Worm (Caenorhabditis elegans): ENCODE measurements around the gene josd-1.
"Not testable (repeated sequence)": the region's sequence is repeated elsewhere in the genome, so short reads cannot be mapped to it uniquely, and the experiment has no call there.

Gene josd-1

ce11 chrIII:2832483-2832882 lies 4.0 kb upstream of the josd-1 start, which contains the start of gene Y71H2AM.29:
Gene Y71H2AM.29, plus strand, starts transcription at chrIII:2832783.
- TF ChIP-seq unc-62 (GFP tag; optimal IDR thresholded peaks at IDR 0.05), result no peak

- TF ChIP-seq unc-62 (GFP tag; optimal IDR thresholded peaks at IDR 0.05), result no peak
Measured at ce11 chrIII:2834363-2834762, 2.1 kb upstream of the josd-1 start, which contains the start of gene txdc-17. Gene txdc-17, plus strand, starts transcription at chrIII:2834663.

- TF ChIP-seq unc-62 (GFP tag; optimal IDR thresholded peaks at IDR 0.05), result no peak
Measured at ce11 chrIII:2834998-2835397, 1.4 kb upstream of the josd-1 start.

ce11 chrIII:2840877-2841540 lies 4.6 kb downstream of the josd-1 start, which contains the start of gene Y71H2AR.2:
Gene Y71H2AR.2, minus strand, starts transcription at chrIII:2840927.
- no peak for TF ChIP-seq unc-62 (GFP tag; optimal IDR thresholded peaks at IDR 0.05)

ce11 chrIII:2841856-2842373 lies 5.5 kb downstream of the josd-1 start, which contains the start of gene H34I24.2:
Gene H34I24.2, plus strand, starts transcription at chrIII:2842044.
- TF ChIP-seq unc-62 (GFP tag; optimal IDR thresholded peaks at IDR 0.05), result no peak

- not testable (repeated sequence) for TF ChIP-seq unc-62 (GFP tag; optimal IDR thresholded peaks at IDR 0.05)
Measured at ce11 chrIII:2846747-2847146, 10.3 kb downstream of the josd-1 start, which contains the start of gene H34I24.1. Gene H34I24.1, plus strand, starts transcription at chrIII:2847047.

ce11 chrIII:2855929-2856328 lies 19.5 kb downstream of the josd-1 start, which contains the start of gene F56F11.4:
Gene F56F11.4, plus strand, starts transcription at chrIII:2856229.
- TF ChIP-seq unc-62 (GFP tag; optimal IDR thresholded peaks at IDR 0.05), result no peak

- no peak for TF ChIP-seq unc-62 (GFP tag; optimal IDR thresholded peaks at IDR 0.05)
Measured at ce11 chrIII:2858334-2858733, 21.9 kb downstream of the josd-1 start.

ce11 chrIII:2864669-2865068 lies 28.2 kb downstream of the josd-1 start:
- no peak for TF ChIP-seq unc-62 (GFP tag; optimal IDR thresholded peaks at IDR 0.05)

ce11 chrIII:2866597-2866996 lies 30.2 kb downstream of the josd-1 start:
- no peak for TF ChIP-seq unc-62 (GFP tag; optimal IDR thresholded peaks at IDR 0.05)

ce11 chrIII:2868416-2868815 lies 32.0 kb downstream of the josd-1 start:
- TF ChIP-seq unc-62 (GFP tag; optimal IDR thresholded peaks at IDR 0.05), result no peak

ce11 chrIII:2869033-2869432 lies 32.6 kb downstream of the josd-1 start:
- no peak for TF ChIP-seq unc-62 (GFP tag; optimal IDR thresholded peaks at IDR 0.05)

ce11 chrIII:2869512-2869911 lies 33.1 kb downstream of the josd-1 start:
- no peak for TF ChIP-seq unc-62 (GFP tag; optimal IDR thresholded peaks at IDR 0.05)

- TF ChIP-seq unc-62 (GFP tag; optimal IDR thresholded peaks at IDR 0.05), result no peak
Measured at ce11 chrIII:2870228-2870627, 33.8 kb downstream of the josd-1 start.

- no peak for TF ChIP-seq unc-62 (GFP tag; optimal IDR thresholded peaks at IDR 0.05)
Measured at ce11 chrIII:2871817-2872216, 35.4 kb downstream of the josd-1 start.

- TF ChIP-seq unc-62 (GFP tag; optimal IDR thresholded peaks at IDR 0.05), result no peak
Measured at ce11 chrIII:2873116-2873644, 36.7 kb downstream of the josd-1 start.

All from whole organism, dauer.